Worm (Caenorhabditis elegans): Measurements from ENCODE around the gene M02D8.5.

DNA sequence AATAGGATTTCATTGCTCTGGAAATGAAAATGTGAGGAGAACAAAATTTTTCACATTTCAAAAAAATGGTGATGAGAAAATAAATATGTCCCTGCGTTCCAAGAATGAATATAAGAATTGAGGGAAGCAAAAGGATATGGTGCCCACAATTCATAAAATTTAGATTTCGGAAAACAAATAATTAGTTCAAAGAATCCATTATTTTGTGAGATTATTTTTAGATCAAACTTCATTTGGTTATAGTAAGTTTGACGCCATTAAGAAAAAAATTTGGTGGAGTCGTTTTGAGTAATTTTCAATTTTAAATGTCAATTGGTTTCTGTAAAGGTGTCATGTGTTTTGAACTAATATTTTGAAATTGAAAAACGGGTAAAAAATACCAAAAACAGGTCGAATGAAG, 39.0 kb upstream of the M02D8.5 start:
- TF ChIP-seq ama-1 (optimal IDR thresholded peaks at IDR 0.05), result no peak
- TF ChIP-seq egl-5 (tag; optimal IDR thresholded peaks at IDR 0.05), result no peak
- TF ChIP-seq egl-27 (tag; optimal IDR thresholded peaks at IDR 0.05), result no peak

All from whole organism, L3 larva.